Fruit fly (Drosophila melanogaster) whole organism, embryonic: Measurements from ENCODE around the gene Sym.

Source experiments
- CG10543 ChIP-seq: fragments of 200-800 bp; sonication (Bioruptor generic); optimal IDR thresholded peaks from 3 replicates; lab custom pipeline; 2017; ENCODE audit warnings: missing biosample characterization, mild to moderate bottlenecking, missing genetic modification characterization, moderate library complexity
- CG10979 ChIP-seq: fragments of 200-800 bp; sonication (Bioruptor generic); optimal IDR thresholded peaks from 2 replicates; lab custom pipeline; 2018; ENCODE audit warnings: missing biosample characterization, mild to moderate bottlenecking, missing genetic modification characterization, moderate library complexity
- CG12071 ChIP-seq: fragments of 200-800 bp; sonication (Bioruptor generic); optimal IDR thresholded peaks from 3 replicates; lab custom pipeline; 2018; ENCODE audit warnings: missing biosample characterization, mild to moderate bottlenecking, missing genetic modification characterization
- CG12391 ChIP-seq: fragments of 200-800 bp; sonication (Bioruptor generic); optimal IDR thresholded peaks from 3 replicates; lab custom pipeline; 2018; ENCODE audit warnings: missing biosample characterization, mild to moderate bottlenecking, missing genetic modification characterization, moderate library complexity
- CG12769 ChIP-seq: fragments of 200-800 bp; sonication (Bioruptor generic); optimal IDR thresholded peaks from 2 replicates; lab custom pipeline; 2019; ENCODE audit warnings: missing biosample characterization, mild to moderate bottlenecking, missing genetic modification characterization, moderate library complexity
- CG13624 ChIP-seq: fragments of 200-800 bp; sonication (Bioruptor generic); optimal IDR thresholded peaks from 2 replicates; lab custom pipeline; 2016; ENCODE audit warnings: missing biosample characterization, missing genetic modification characterization
- CG16863 ChIP-seq: fragments of 200-800 bp; sonication (Bioruptor generic); optimal IDR thresholded peaks from 3 replicates; lab custom pipeline; 2016; ENCODE audit warnings: missing biosample characterization, missing genetic modification characterization
- CG17385 ChIP-seq: fragments of 200-800 bp; sonication (Bioruptor generic); optimal IDR thresholded peaks from 3 replicates; lab custom pipeline; 2018; ENCODE audit warnings: missing biosample characterization, mild to moderate bottlenecking, missing genetic modification characterization
- CG1832 ChIP-seq: fragments of 200-800 bp; sonication (Bioruptor generic); optimal IDR thresholded peaks from 2 replicates; lab custom pipeline; 2017; ENCODE audit warnings: missing biosample characterization, mild to moderate bottlenecking, missing genetic modification characterization, inconsistent platforms
- CG18599 ChIP-seq: fragments of 200-800 bp; sonication (Bioruptor generic); optimal IDR thresholded peaks from 3 replicates; lab custom pipeline; 2017; ENCODE audit warnings: missing biosample characterization, missing genetic modification characterization, mild to moderate bottlenecking, moderate library complexity, missing genetic modification reagents
- CG2199 ChIP-seq: fragments of 200-800 bp; sonication (Bioruptor generic); IDR thresholded peaks from 3 replicates; pipeline ENCODE4 v1.3.6; 2022; ENCODE audit warnings: missing biosample characterization, missing genetic modification characterization
- CG34224 ChIP-seq: fragments of 200-800 bp; sonication (Bioruptor generic); IDR thresholded peaks from 3 replicates; pipeline ENCODE4 v1.3.6; 2022; ENCODE audit warnings: missing biosample characterization, missing genetic modification characterization; ENCODE audit not compliant: partially characterized antibody
- CG6765 ChIP-seq: fragments of 200-800 bp; sonication (Bioruptor generic); optimal IDR thresholded peaks from 3 replicates; lab custom pipeline; 2017; ENCODE audit warnings: missing biosample characterization, mild to moderate bottlenecking, missing genetic modification characterization
- CG7372 ChIP-seq: fragments of 200-800 bp; sonication (Bioruptor generic); IDR thresholded peaks from 2 replicates; pipeline ENCODE4 v1.3.6; 2022; ENCODE audit warnings: missing biosample characterization, missing genetic modification characterization
- CG8281 ChIP-seq: fragments of 200-800 bp; sonication (Bioruptor generic); optimal IDR thresholded peaks from 2 replicates; lab custom pipeline; 2018; ENCODE audit warnings: missing biosample characterization, mild to moderate bottlenecking, missing genetic modification characterization, moderate library complexity
- CG8359 ChIP-seq: fragments of 200-800 bp; sonication (Bioruptor generic); optimal IDR thresholded peaks from 2 replicates; lab custom pipeline; 2017; ENCODE audit warnings: missing biosample characterization, mild to moderate bottlenecking, missing genetic modification characterization, borderline replicate concordance
- CrebB ChIP-seq: fragments of 200-800 bp; sonication (Bioruptor generic); optimal IDR thresholded peaks from 3 replicates; lab custom pipeline; 2018; ENCODE audit warnings: missing biosample characterization, mild to moderate bottlenecking, missing genetic modification characterization
- D19A ChIP-seq: fragments of 200-800 bp; optimal IDR thresholded peaks from 3 replicates; lab custom pipeline; 2019; ENCODE audit warnings: missing biosample characterization, mild to moderate bottlenecking, missing genetic modification characterization, moderate library complexity
- Dll ChIP-seq: fragments of 200-800 bp; sonication (Bioruptor generic); IDR thresholded peaks from 4 replicates; pipeline ENCODE4 v1.3.6; 2022; ENCODE audit warnings: missing biosample characterization, missing genetic modification characterization; ENCODE audit not compliant: partially characterized antibody
- Doc3 ChIP-seq: fragments of 200-800 bp; sonication (Bioruptor generic); IDR thresholded peaks from 3 replicates; pipeline ENCODE4 v1.3.6; 2022; ENCODE audit warnings: missing biosample characterization, missing genetic modification characterization; ENCODE audit not compliant: partially characterized antibody
- Hr39 ChIP-seq: fragments of >200 bp; optimal IDR thresholded peaks from 2 replicates; lab custom pipeline; 2017
- Lpt ChIP-seq: fragments of >200 bp; optimal IDR thresholded peaks from 2 replicates; lab custom pipeline; 2018; ENCODE audit warnings: missing biosample characterization, missing genetic modification characterization
- Med ChIP-seq: fragments of 200-800 bp; sonication (Bioruptor generic); peaks from one replicate; lab custom pipeline; 2016; ENCODE audit warnings: missing biosample characterization, missing genetic modification characterization, mild to moderate bottlenecking, inconsistent platforms, moderate library complexity
- NC2α ChIP-seq: fragments of 200-800 bp; sonication (Bioruptor generic); optimal IDR thresholded peaks from 2 replicates; lab custom pipeline; 2016; ENCODE audit warnings: missing biosample characterization, missing genetic modification characterization
- Ravus ChIP-seq: fragments of 200-800 bp; sonication (Bioruptor generic); IDR thresholded peaks from 2 replicates; pipeline ENCODE4 v1.3.6; 2022; ENCODE audit warnings: missing biosample characterization, missing genetic modification characterization
- Rfx ChIP-seq: fragments of 200-800 bp; sonication (Bioruptor generic); IDR thresholded peaks from 2 replicates; pipeline ENCODE4 v1.3.6; 2022; ENCODE audit warnings: missing biosample characterization, missing genetic modification characterization
- Side ChIP-seq: fragments of 200-800 bp; sonication (Bioruptor generic); optimal IDR thresholded peaks from 2 replicates; lab custom pipeline; 2016; ENCODE audit warnings: missing biosample characterization, missing genetic modification characterization
- Sry-β ChIP-seq: fragments of 200-800 bp; sonication (Bioruptor generic); optimal IDR thresholded peaks from 2 replicates; lab custom pipeline; 2018; ENCODE audit warnings: missing biosample characterization, mild to moderate bottlenecking, missing genetic modification characterization, moderate library complexity
- Xbp1 ChIP-seq: fragments of 200-800 bp; sonication (Bioruptor generic); optimal IDR thresholded peaks from 3 replicates; lab custom pipeline; 2016; ENCODE audit warnings: missing biosample characterization, mild to moderate bottlenecking, missing genetic modification characterization
- YL-1 ChIP-seq: fragments of 200-800 bp; sonication (Bioruptor generic); optimal IDR thresholded peaks from 3 replicates; lab custom pipeline; 2017; ENCODE audit warnings: missing biosample characterization, mild to moderate bottlenecking, missing genetic modification characterization
- abd-A ChIP-seq: fragments of 200-800 bp; sonication (Bioruptor generic); optimal IDR thresholded peaks from 3 replicates; lab custom pipeline; 2019; ENCODE audit warnings: missing biosample characterization, mild to moderate bottlenecking, missing genetic modification characterization, moderate library complexity
- ara ChIP-seq: fragments of 200-800 bp; sonication (Bioruptor generic); IDR thresholded peaks from 2 replicates; pipeline ENCODE4 v1.3.6; 2022; ENCODE audit warnings: missing biosample characterization, missing genetic modification characterization
- chinmo ChIP-seq: fragments of 200-800 bp; sonication (Bioruptor generic); IDR thresholded peaks from 4 replicates; pipeline ENCODE4 v1.3.6; 2022; ENCODE audit warnings: missing biosample characterization, missing genetic modification characterization; ENCODE audit not compliant: partially characterized antibody
- crc ChIP-seq: fragments of 200-800 bp; sonication (Bioruptor generic); optimal IDR thresholded peaks from 2 replicates; lab custom pipeline; 2016; ENCODE audit warnings: missing biosample characterization, missing genetic modification characterization
- danr ChIP-seq: fragments of 200-800 bp; sonication (Bioruptor generic); IDR thresholded peaks from 2 replicates; pipeline ENCODE4 v1.3.6; 2022; ENCODE audit warnings: missing biosample characterization, missing genetic modification characterization
- gcm ChIP-seq: fragments of 200-800 bp; sonication (Bioruptor generic); optimal IDR thresholded peaks from 2 replicates; lab custom pipeline; 2019; ENCODE audit warnings: missing biosample characterization, mild to moderate bottlenecking, missing genetic modification characterization, moderate library complexity
- lab ChIP-seq: fragments of 200-800 bp; sonication (Bioruptor generic); optimal IDR thresholded peaks from 3 replicates; lab custom pipeline; 2017; ENCODE audit warnings: missing biosample characterization, missing genetic modification characterization, mild to moderate bottlenecking, moderate library complexity, missing genetic modification reagents
- lov ChIP-seq, 2 experiments: fragments of 200-800 bp in 1 of 2; fragments of >200 bp in 1 of 2; sonication (Bioruptor generic) in 1 of 2; IDR thresholded peaks in 1 of 2; optimal IDR thresholded peaks in 1 of 2; 2 replicates in 1 of 2; 3 replicates in 1 of 2; pipeline versions ENCODE4 v1.3.6 to Lab custom; 2017 to 2022; ENCODE audit warnings: missing biosample characterization in 1 of 2, missing genetic modification characterization in 1 of 2
- mam ChIP-seq: fragments of 200-800 bp; sonication (Bioruptor generic); optimal IDR thresholded peaks from 3 replicates; lab custom pipeline; 2016; ENCODE audit warnings: missing biosample characterization, missing genetic modification characterization
- pfk ChIP-seq: fragments of 200-800 bp; sonication (Bioruptor generic); optimal IDR thresholded peaks from 2 replicates; lab custom pipeline; 2018; ENCODE audit warnings: missing biosample characterization, mild to moderate bottlenecking, missing genetic modification characterization, moderate library complexity
- sens ChIP-seq: fragments of 200-800 bp; sonication (Bioruptor generic); peaks from one replicate; lab custom pipeline; 2016; ENCODE audit warnings: missing biosample characterization, missing genetic modification characterization
- sima ChIP-seq: fragments of 200-800 bp; sonication (Bioruptor generic); optimal IDR thresholded peaks from 2 replicates; lab custom pipeline; 2016; ENCODE audit warnings: missing biosample characterization, missing genetic modification characterization
- tap ChIP-seq: fragments of 200-800 bp; optimal IDR thresholded peaks from 3 replicates; lab custom pipeline; 2019; ENCODE audit warnings: missing biosample characterization, mild to moderate bottlenecking, missing genetic modification characterization, moderate library complexity
- tio ChIP-seq: fragments of 200-800 bp; sonication (Bioruptor generic); optimal IDR thresholded peaks from 2 replicates; lab custom pipeline; 2017; ENCODE audit warnings: missing biosample characterization, missing genetic modification characterization, inconsistent platforms
- tll ChIP-seq, 2 experiments: fragments of 200-800 bp in 1 of 2; fragments of >200 bp in 1 of 2; sonication (Bioruptor generic) in 1 of 2; optimal IDR thresholded peaks; 2 replicates each; lab custom pipeline; 2017 to 2019; ENCODE audit warnings: missing biosample characterization in 2 of 2, missing genetic modification characterization in 2 of 2, mild to moderate bottlenecking in 1 of 2, moderate library complexity in 1 of 2
- trem ChIP-seq: fragments of 200-800 bp; optimal IDR thresholded peaks from 3 replicates; lab custom pipeline; 2019; ENCODE audit warnings: missing biosample characterization, mild to moderate bottlenecking, missing genetic modification characterization, moderate library complexity
- vvl ChIP-seq: fragments of 200-800 bp; sonication (Bioruptor generic); IDR thresholded peaks from 2 replicates; pipeline ENCODE4 v1.3.6; 2022; ENCODE audit warnings: missing biosample characterization, missing genetic modification characterization
- wek ChIP-seq: fragments of 200-800 bp; sonication (Bioruptor generic); optimal IDR thresholded peaks from 3 replicates; lab custom pipeline; 2018; ENCODE audit warnings: missing biosample characterization, mild to moderate bottlenecking, missing genetic modification characterization, moderate library complexity
- yki ChIP-seq: fragments of >200 bp; optimal IDR thresholded peaks from 3 replicates; lab custom pipeline; 2018

Gene Sym

dm6 chr3R:5701104-5701503 lies 41.2 kb downstream of the Sym start (continued):
- TF ChIP-seq wek (GFP tag; lab: Kevin White, UChicago) (peak; percentile 16), gcm (GFP tag; lab: Kevin White, UChicago) (peak; percentile 93), CG1832 (GFP tag; lab: Kevin White, UChicago) (peak; percentile 59), sens (GFP tag; lab: Kevin White, UChicago) (peak; percentile 61), CG7372 (GFP tag; lab: Robert Waterston, UW) (peak; percentile 59; the same call in 1 of the 2 replicates), Med (GFP tag; lab: Kevin White, UChicago) (peak; percentile 60), CG12769 (tag; lab: Kevin White, UChicago) (peak; percentile 14), tap (tag; lab: Kevin White, UChicago) (peak; percentile 11), vvl (GFP tag; lab: Robert Waterston, UW) (peak; percentile 49; the same call in 1 of the 2 replicates), chinmo (GFP tag; lab: Robert Waterston, UW) (0 out of 4 replicates have a peak, but pooled peaks have one; percentile 46), CG10979 (peak; percentile 4), Ravus (GFP tag; lab: Robert Waterston, UW) (no peak), CG2199 (GFP tag; lab: Robert Waterston, UW) (peak; percentile 80; the same call in 2 of the 3 replicates), Doc3 (GFP tag; lab: Robert Waterston, UW) (peak; percentile 28; the same call in 1 of the 3 replicates), CG8359 (GFP tag; lab: Kevin White, UChicago) (peak; percentile 28), yki (peak; percentile 31), CG34224 (0 out of 3 replicates have a peak, but pooled peaks have one; percentile 29), CG13624 (GFP tag; lab: Kevin White, UChicago) (peak; percentile 1), Dll (GFP tag; lab: Robert Waterston, UW) (0 out of 4 replicates have a peak, but pooled peaks have one; percentile 18), CG8281 (tag; lab: Kevin White, UChicago) (peak; percentile 14), CG16863 (no peak)

- TF ChIP-seq pfk (GFP tag; lab: Kevin White, UChicago) (peak; percentile 22), Sry-β (GFP tag; lab: Kevin White, UChicago) (no peak), YL-1 (no peak), sens (GFP tag; lab: Kevin White, UChicago) (no peak), CG18599 (GFP tag; lab: Kevin White, UChicago) (peak; percentile 48), lov (optimal IDR thresholded peaks at IDR 0.05; lab: Kevin White, UChicago) (no peak), lov (GFP tag; IDR thresholded peaks at IDR 0.05; lab: Robert Waterston, UW) (0 out of 3 replicates have a peak, but pooled peaks have one; percentile 41), NC2α (GFP tag; lab: Kevin White, UChicago) (no peak), CG6765 (peak; percentile 43), tio (no peak), lab (GFP tag; lab: Kevin White, UChicago) (peak; percentile 71), crc (GFP tag; lab: Kevin White, UChicago) (no peak), tll (GFP tag; optimal IDR thresholded peaks at IDR 0.05; lab: Kevin White, UChicago) (no peak), CG12769 (tag; lab: Kevin White, UChicago) (no peak), trem (tag; lab: Kevin White, UChicago) (no peak), Lpt (GFP tag; lab: Kevin White, UChicago) (no peak), abd-A (tag; lab: Kevin White, UChicago) (peak; percentile 61), CG17385 (GFP tag; lab: Kevin White, UChicago) (peak; percentile 3), Rfx (GFP tag; lab: Robert Waterston, UW) (peak; percentile 41; the same call in 1 of the 2 replicates), CG12071 (GFP tag; lab: Kevin White, UChicago) (peak; percentile 12), sima (GFP tag; lab: Kevin White, UChicago) (no peak), danr (GFP tag; lab: Robert Waterston, UW) (no peak), mam (GFP tag; lab: Kevin White, UChicago) (no peak), CG10543 (GFP tag; lab: Kevin White, UChicago) (peak; percentile 13), Xbp1 (GFP tag; lab: Kevin White, UChicago) (no peak), Side (GFP tag; lab: Kevin White, UChicago) (no peak), ara (0 out of 2 replicates have a peak, but pooled peaks have one; percentile 43), CG12391 (tag; lab: Kevin White, UChicago) (no peak), D19A (tag; lab: Kevin White, UChicago) (no peak), Hr39 (lab: Kevin White, UChicago) (no peak), CrebB (tag; lab: Kevin White, UChicago) (no peak)
These were observed 45.9 kb downstream of the Sym start for dm6 chr3R:5696384-5696783.
